Fruit fly (Drosophila melanogaster): ENCODE measurements around the gene CG31661.

CG31661 gene

dm6 chr2L:1456822-1457221, 40.2 kb upstream of the CG31661 start:
- TF ChIP-seq rn (GFP tag; IDR thresholded peaks at IDR 0.05) (no peak), CG13204 (GFP tag; optimal IDR thresholded peaks at IDR 0.05) (peak; percentile 8), CG32121 (GFP tag; IDR thresholded peaks at IDR 0.05) (no peak; the same call in 1 of the 2 replicates), Snoo (tag; optimal IDR thresholded peaks at IDR 0.05) (no peak), CG14655 (GFP tag; optimal IDR thresholded peaks at IDR 0.05) (peak; percentile 70), fd96Ca (GFP tag; IDR thresholded peaks at IDR 0.05) (no peak), gl (tag; optimal IDR thresholded peaks at IDR 0.05) (no peak), CG34367 (tag; optimal IDR thresholded peaks at IDR 0.05) (peak; percentile 53), CG8301 (tag; optimal IDR thresholded peaks at IDR 0.05) (peak; percentile 53), CG9948 (tag; optimal IDR thresholded peaks at IDR 0.05) (peak; percentile 68), CG8159 (tag; optimal IDR thresholded peaks at IDR 0.05) (peak; percentile 67), CG15710 (tag; optimal IDR thresholded peaks at IDR 0.05) (peak; percentile 67), Ets98B (GFP tag; IDR thresholded peaks at IDR 0.05) (peak; percentile 44), CG12605 (GFP tag; IDR thresholded peaks at IDR 0.05) (peak; percentile 62), Pif1A (GFP tag; optimal IDR thresholded peaks at IDR 0.05) (peak; percentile 55), Pif1B (GFP tag; optimal IDR thresholded peaks at IDR 0.05) (peak; percentile 3), CG4496 (GFP tag; IDR thresholded peaks at IDR 0.05) (peak; percentile 66), EcR (GFP tag; optimal IDR thresholded peaks at IDR 0.05) (no peak), CG17806 (tag; optimal IDR thresholded peaks at IDR 0.05) (peak; percentile 51), CG10348 (GFP tag; IDR thresholded peaks at IDR 0.05) (no peak), D1 (tag; optimal IDR thresholded peaks at IDR 0.05) (peak; percentile 39)

- TF ChIP-seq CG8159 (tag; optimal IDR thresholded peaks at IDR 0.05) (peak; percentile 80), CG10348 (GFP tag; IDR thresholded peaks at IDR 0.05) (0 out of 2 replicates have a peak, but pooled peaks have one; percentile 25), EcR (GFP tag; optimal IDR thresholded peaks at IDR 0.05) (no peak), CG13204 (GFP tag; optimal IDR thresholded peaks at IDR 0.05) (peak; percentile 58), Pif1A (GFP tag; optimal IDR thresholded peaks at IDR 0.05) (peak; percentile 68), Snoo (tag; optimal IDR thresholded peaks at IDR 0.05) (no peak), gl (tag; optimal IDR thresholded peaks at IDR 0.05) (peak; percentile 67), CG17806 (tag; optimal IDR thresholded peaks at IDR 0.05) (peak; percentile 75), Pif1B (GFP tag; optimal IDR thresholded peaks at IDR 0.05) (peak; percentile 66), D1 (tag; optimal IDR thresholded peaks at IDR 0.05) (no peak), CG32121 (GFP tag; IDR thresholded peaks at IDR 0.05) (peak; percentile 85), CG4496 (GFP tag; IDR thresholded peaks at IDR 0.05) (peak; percentile 90), CG12605 (GFP tag; IDR thresholded peaks at IDR 0.05) (peak; percentile 81), Ets98B (GFP tag; IDR thresholded peaks at IDR 0.05) (peak; percentile 84), CG15710 (tag; optimal IDR thresholded peaks at IDR 0.05) (peak; percentile 67), CG34367 (tag; optimal IDR thresholded peaks at IDR 0.05) (peak; percentile 75), CG9948 (tag; optimal IDR thresholded peaks at IDR 0.05) (peak; percentile 71), CG8301 (tag; optimal IDR thresholded peaks at IDR 0.05) (peak; percentile 71), rn (GFP tag; IDR thresholded peaks at IDR 0.05) (peak; percentile 63), CG14655 (GFP tag; optimal IDR thresholded peaks at IDR 0.05) (peak; percentile 76), fd96Ca (GFP tag; IDR thresholded peaks at IDR 0.05) (peak; percentile 89)
These were observed 38.3 kb upstream of the CG31661 start for dm6 chr2L:1458584-1459203.

- TF ChIP-seq Pif1B (GFP tag; optimal IDR thresholded peaks at IDR 0.05) (peak; percentile 23), Ets98B (GFP tag; IDR thresholded peaks at IDR 0.05) (no peak), CG9948 (tag; optimal IDR thresholded peaks at IDR 0.05) (peak; percentile 63), D1 (tag; optimal IDR thresholded peaks at IDR 0.05) (no peak), CG34367 (tag; optimal IDR thresholded peaks at IDR 0.05) (peak; percentile 46), Pif1A (GFP tag; optimal IDR thresholded peaks at IDR 0.05) (peak; percentile 14), CG17806 (tag; optimal IDR thresholded peaks at IDR 0.05) (peak; percentile 65), CG14655 (GFP tag; optimal IDR thresholded peaks at IDR 0.05) (peak; percentile 68), CG8301 (tag; optimal IDR thresholded peaks at IDR 0.05) (peak; percentile 50), CG8159 (tag; optimal IDR thresholded peaks at IDR 0.05) (peak; percentile 68), CG15710 (tag; optimal IDR thresholded peaks at IDR 0.05) (peak; percentile 62), CG4496 (GFP tag; IDR thresholded peaks at IDR 0.05) (peak; percentile 27; the same call in 1 of the 3 replicates), fd96Ca (GFP tag; IDR thresholded peaks at IDR 0.05) (no peak)
These were observed 37.7 kb upstream of the CG31661 start for dm6 chr2L:1459344-1459743.

- no peak for TF ChIP-seq rn (GFP tag; IDR thresholded peaks at IDR 0.05)
- TF ChIP-seq CG15710 (tag; optimal IDR thresholded peaks at IDR 0.05): no peak
- TF ChIP-seq CG4496 (GFP tag; IDR thresholded peaks at IDR 0.05): peak; percentile 51; the same call in 1 of the 3 replicates
- peak; percentile 23 for TF ChIP-seq CG13204 (GFP tag; optimal IDR thresholded peaks at IDR 0.05)
- peak; percentile 65; the same call in 1 of the 2 replicates for TF ChIP-seq CG12605 (GFP tag; IDR thresholded peaks at IDR 0.05)
These were observed 36.4 kb upstream of the CG31661 start for dm6 chr2L:1460463-1461219.

dm6 chr2L:1462136-1462535, 34.9 kb upstream of the CG31661 start:
- TF ChIP-seq CG34367 (tag; optimal IDR thresholded peaks at IDR 0.05) (no peak), CG14655 (GFP tag; optimal IDR thresholded peaks at IDR 0.05) (peak; percentile 17), Ets98B (GFP tag; IDR thresholded peaks at IDR 0.05) (no peak), Snoo (tag; optimal IDR thresholded peaks at IDR 0.05) (no peak), gl (tag; optimal IDR thresholded peaks at IDR 0.05) (no peak), CG15710 (tag; optimal IDR thresholded peaks at IDR 0.05) (no peak), CG9948 (tag; optimal IDR thresholded peaks at IDR 0.05) (no peak), CG8159 (tag; optimal IDR thresholded peaks at IDR 0.05) (no peak), CG12605 (GFP tag; IDR thresholded peaks at IDR 0.05) (no peak)

All from whole organism, pupa.